Fruit fly (Drosophila melanogaster): ENCODE measurements around the gene CG13293.

- TF ChIP-seq CG7045 (GFP tag; optimal IDR thresholded peaks at IDR 0.05) (no peak), toe (GFP tag; optimal IDR thresholded peaks at IDR 0.05) (no peak), cnc (optimal IDR thresholded peaks at IDR 0.05) (no peak), CG1620 (GFP tag; optimal IDR thresholded peaks at IDR 0.05) (no peak)
These were observed 28.2 kb downstream of the CG13293 start for dm6 chr3L:6110673-6111449.
